Fruit fly (Drosophila melanogaster): ENCODE results near the gene CG42675.

CG42675 gene

DNA sequence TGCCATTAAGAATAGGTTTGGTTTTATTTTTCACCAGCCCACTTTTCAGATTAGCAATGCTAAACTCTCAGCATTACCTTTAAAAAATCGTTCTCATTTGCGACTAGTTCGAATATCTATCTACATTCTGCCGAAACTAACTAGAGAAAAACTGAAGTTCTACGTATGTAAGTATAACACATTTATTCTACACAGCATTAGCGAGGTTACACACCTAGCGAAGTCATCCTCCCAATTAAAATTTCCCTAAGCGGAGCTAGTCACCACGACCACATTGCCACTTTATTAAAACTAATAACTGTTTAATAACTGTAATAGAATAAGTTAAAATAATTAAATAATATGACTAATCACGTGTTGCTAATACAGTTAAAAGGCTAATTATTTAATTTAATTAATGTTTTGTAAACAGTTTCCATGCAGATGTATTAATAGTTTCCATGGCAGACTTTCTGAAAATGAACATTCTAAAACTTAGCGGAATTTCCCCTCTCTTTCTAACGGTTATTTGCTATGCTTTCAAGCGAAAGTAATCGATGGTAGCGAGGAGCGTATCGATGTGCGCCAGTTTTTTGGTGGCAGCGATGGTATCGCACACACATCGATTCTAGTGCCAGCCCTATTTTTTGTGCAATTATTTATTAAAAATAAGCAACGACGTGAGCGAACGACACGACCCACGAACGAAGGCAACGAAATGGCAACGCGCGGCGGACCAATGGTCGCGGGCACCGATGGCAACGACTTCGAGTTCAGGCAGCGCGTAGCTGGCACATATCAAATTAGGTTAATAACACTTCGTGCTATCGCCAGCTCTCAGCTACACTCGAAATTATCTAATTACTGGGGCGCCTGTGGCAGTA, 34.4 kb upstream of the CG42675 start, which contains the start of gene jagn (continued):
- TF ChIP-seq ATbp (GFP tag; optimal IDR thresholded peaks at IDR 0.05) (no peak), CG11560 (tag; IDR thresholded peaks at IDR 0.05) (0 out of 3 replicates have a peak, but pooled peaks have one; percentile 38), NfI (GFP tag; optimal IDR thresholded peaks at IDR 0.05) (peak; percentile 75), bcd (GFP tag; optimal IDR thresholded peaks at IDR 0.05) (peak; percentile 61), CG2678 (tag; optimal IDR thresholded peaks at IDR 0.05) (no peak), CG18599 (GFP tag; optimal IDR thresholded peaks at IDR 0.05) (peak; percentile 2), Ada2b (GFP tag; IDR thresholded peaks at IDR 0.05) (peak; percentile 50; the same call in 1 of the 2 replicates), pzg (GFP tag; optimal IDR thresholded peaks at IDR 0.05) (peak; percentile 90), schlank (tag; optimal IDR thresholded peaks at IDR 0.05) (no peak), CG11085 (GFP tag; IDR thresholded peaks at IDR 0.05) (peak; percentile 65; the same call in 1 of the 2 replicates), fu2 (GFP tag; optimal IDR thresholded peaks at IDR 0.05) (peak; percentile 41), Ravus (GFP tag; IDR thresholded peaks at IDR 0.05) (no peak), slp2 (GFP tag; optimal IDR thresholded peaks at IDR 0.05) (peak; percentile 25), zen2 (GFP tag; IDR thresholded peaks at IDR 0.05; ENCODE audit: partially characterized antibody) (peak; percentile 99), NC2α (GFP tag; optimal IDR thresholded peaks at IDR 0.05) (no peak), ac (GFP tag; optimal IDR thresholded peaks at IDR 0.05) (no peak), inv (GFP tag; IDR thresholded peaks at IDR 0.05; ENCODE audit: partially characterized antibody) (peak; percentile 100), Hey (tag; optimal IDR thresholded peaks at IDR 0.05) (no peak), ham (GFP tag; IDR thresholded peaks at IDR 0.05) (no peak), mld (GFP tag; IDR thresholded peaks at IDR 0.05; ENCODE audit: partially characterized antibody) (peak; percentile 99), eve (GFP tag; optimal IDR thresholded peaks at IDR 0.05) (no peak), oc (tag; optimal IDR thresholded peaks at IDR 0.05) (peak; percentile 21), Vsx1 (GFP tag; optimal IDR thresholded peaks at IDR 0.05) (peak; percentile 17), dati (GFP tag; IDR thresholded peaks at IDR 0.05) (no peak), CG15514 (GFP tag; optimal IDR thresholded peaks at IDR 0.05) (peak; percentile 87), knrl (GFP tag; IDR thresholded peaks at IDR 0.05; ENCODE audit: partially characterized antibody) (peak; percentile 100), CG7271 (tag; optimal IDR thresholded peaks at IDR 0.05) (peak; percentile 79), CG10366 (GFP tag; IDR thresholded peaks at IDR 0.05) (peak; percentile 45), BEAF-32 (GFP tag; optimal IDR thresholded peaks at IDR 0.05) (peak; percentile 100), ap (GFP tag; IDR thresholded peaks at IDR 0.05) (no peak), Dip3 (GFP tag; optimal IDR thresholded peaks at IDR 0.05) (peak; percentile 75), CG11696 (GFP tag; IDR thresholded peaks at IDR 0.05) (no peak), CG32767 (GFP tag; IDR thresholded peaks at IDR 0.05) (no peak), sim (GFP tag; IDR thresholded peaks at IDR 0.05) (no peak), CG2199 (GFP tag; IDR thresholded peaks at IDR 0.05) (peak; percentile 91), hkb (optimal IDR thresholded peaks at IDR 0.05) (peak; percentile 25), hkb (GFP tag; IDR thresholded peaks at IDR 0.05) (peak; percentile 52; the same call in 1 of the 2 replicates), CG16779 (GFP tag; IDR thresholded peaks at IDR 0.05) (0 out of 2 replicates have a peak, but pooled peaks have one; percentile 27), sr (GFP tag; IDR thresholded peaks at IDR 0.05) (no peak), Neu2 (GFP tag; optimal IDR thresholded peaks at IDR 0.05; ENCODE audit: borderline replicate concordance) (no peak), trh (GFP tag; optimal IDR thresholded peaks at IDR 0.05) (no peak), Optix (GFP tag; IDR thresholded peaks at IDR 0.05) (peak; percentile 53; the same call in 1 of the 3 replicates), E2f2 (GFP tag; IDR thresholded peaks at IDR 0.05) (peak; percentile 44; the same call in 1 of the 2 replicates), nerfin-1 (tag; optimal IDR thresholded peaks at IDR 0.05) (peak; percentile 54), trem (tag; optimal IDR thresholded peaks at IDR 0.05) (peak; percentile 77), Dll (GFP tag; IDR thresholded peaks at IDR 0.05; ENCODE audit: partially characterized antibody) (peak; percentile 99), Eip74EF (GFP tag; optimal IDR thresholded peaks at IDR 0.05) (peak in 1 of 2 experiments; percentile 15), ato (GFP tag; IDR thresholded peaks at IDR 0.05; ENCODE audit: partially characterized antibody) (peak; percentile 99)
